Fruit fly (Drosophila melanogaster) whole organism, embryonic: Measurements from ENCODE around the gene CG9691.

Experiments used
- CG10274 ChIP-seq: fragments of 200-800 bp; sonication (Bioruptor generic); optimal IDR thresholded peaks from 3 replicates; lab custom pipeline; 2017; ENCODE audit warnings: missing biosample characterization, mild to moderate bottlenecking, missing genetic modification characterization
- CG13287 ChIP-seq: fragments of 200-800 bp; sonication (Bioruptor generic); IDR thresholded peaks from 2 replicates; pipeline ENCODE4 v1.3.6; 2022; ENCODE audit warnings: missing biosample characterization, missing genetic modification characterization; ENCODE audit not compliant: partially characterized antibody
- CG13894 ChIP-seq: fragments of 200-800 bp; sonication (Bioruptor generic); optimal IDR thresholded peaks from 3 replicates; lab custom pipeline; 2018; ENCODE audit warnings: missing biosample characterization, mild to moderate bottlenecking, missing genetic modification characterization, moderate library complexity
- CG14667 ChIP-seq: fragments of 200-800 bp; sonication (Bioruptor generic); IDR thresholded peaks from 2 replicates; pipeline ENCODE4 v1.3.6; 2022; ENCODE audit warnings: missing biosample characterization, missing genetic modification characterization
- CG15073 ChIP-seq: fragments of 200-800 bp; sonication (Bioruptor generic); optimal IDR thresholded peaks from 2 replicates; lab custom pipeline; 2016; ENCODE audit warnings: missing biosample characterization, missing genetic modification characterization
- CG1529 ChIP-seq: fragments of 200-800 bp; sonication (Bioruptor generic); optimal IDR thresholded peaks from 3 replicates; lab custom pipeline; 2018; ENCODE audit warnings: missing biosample characterization, missing genetic modification characterization
- CG17186 ChIP-seq: fragments of 200-800 bp; sonication (Bioruptor generic); optimal IDR thresholded peaks from 3 replicates; lab custom pipeline; 2017; ENCODE audit warnings: missing biosample characterization, missing genetic modification reagents, missing genetic modification characterization
- CG18011 ChIP-seq: fragments of 200-800 bp; sonication (Bioruptor generic); optimal IDR thresholded peaks from 2 replicates; lab custom pipeline; 2017; ENCODE audit warnings: missing biosample characterization, missing genetic modification characterization, mild to moderate bottlenecking, moderate library complexity, missing genotype
- CG31388 ChIP-seq: fragments of 200-800 bp; sonication (Bioruptor generic); optimal IDR thresholded peaks from 2 replicates; lab custom pipeline; 2016; ENCODE audit warnings: missing biosample characterization, missing genetic modification characterization
- CG3281 ChIP-seq: fragments of 200-800 bp; sonication (Bioruptor generic); optimal IDR thresholded peaks from 3 replicates; lab custom pipeline; 2017; ENCODE audit warnings: missing biosample characterization, mild to moderate bottlenecking, missing genetic modification characterization
- CG4282 ChIP-seq: fragments of 200-800 bp; sonication (Bioruptor generic); optimal IDR thresholded peaks from 2 replicates; lab custom pipeline; 2016; ENCODE audit warnings: missing biosample characterization, missing genetic modification characterization
- CG4404 ChIP-seq: fragments of 200-800 bp; sonication (Bioruptor generic); IDR thresholded peaks from 2 replicates; pipeline ENCODE4 v1.3.6; 2022; ENCODE audit warnings: missing biosample characterization, missing genetic modification characterization
- CG6765 ChIP-seq: fragments of 200-800 bp; sonication (Bioruptor generic); optimal IDR thresholded peaks from 3 replicates; lab custom pipeline; 2017; ENCODE audit warnings: missing biosample characterization, mild to moderate bottlenecking, missing genetic modification characterization
- CG7839 ChIP-seq: fragments of 200-800 bp; sonication (Bioruptor generic); optimal IDR thresholded peaks from 3 replicates; lab custom pipeline; 2018; ENCODE audit warnings: missing biosample characterization, mild to moderate bottlenecking, missing genetic modification characterization, moderate library complexity
- CG8924 ChIP-seq: fragments of 200-800 bp; optimal IDR thresholded peaks from 3 replicates; lab custom pipeline; 2019; ENCODE audit warnings: missing biosample characterization, mild to moderate bottlenecking, missing genetic modification characterization, moderate library complexity
- CG9609 ChIP-seq: fragments of 200-800 bp; sonication (Bioruptor generic); optimal IDR thresholded peaks from 3 replicates; lab custom pipeline; 2016; ENCODE audit warnings: missing biosample characterization, missing genetic modification characterization
- CHES-1-like ChIP-seq: fragments of 200-800 bp; sonication (Bioruptor generic); optimal IDR thresholded peaks from 2 replicates; lab custom pipeline; 2016; ENCODE audit warnings: missing biosample characterization, missing genetic modification characterization
- D ChIP-seq, 2 experiments: fragments of 200-800 bp in 1 of 2; fragments of >200 bp in 1 of 2; sonication (Bioruptor generic) in 1 of 2; optimal IDR thresholded peaks; 2 replicates in 1 of 2; 3 replicates in 1 of 2; lab custom pipeline; 2017; ENCODE audit warnings: mild to moderate bottlenecking in 1 of 2, missing biosample characterization in 1 of 2, missing genetic modification characterization in 1 of 2, missing genetic modification reagents in 1 of 2
- Dfd ChIP-seq, 2 experiments: fragments of >200 bp; optimal IDR thresholded peaks; 2 replicates each; lab custom pipeline; 2017; ENCODE audit warnings: missing biosample characterization in 2 of 2, missing genetic modification characterization in 2 of 2
- Doc2 ChIP-seq: fragments of 200-800 bp; sonication (Bioruptor generic); IDR thresholded peaks from 2 replicates; pipeline ENCODE4 v1.3.6; 2022; ENCODE audit warnings: missing biosample characterization, missing genetic modification characterization
- Drgx ChIP-seq: fragments of 200-800 bp; sonication (Bioruptor generic); IDR thresholded peaks from 2 replicates; pipeline ENCODE4 v1.3.6; 2022; ENCODE audit warnings: missing biosample characterization, missing genetic modification characterization
- Hey ChIP-seq: fragments of 200-800 bp; sonication (Bioruptor generic); optimal IDR thresholded peaks from 3 replicates; lab custom pipeline; 2018; ENCODE audit warnings: missing biosample characterization, mild to moderate bottlenecking, missing genetic modification characterization
- Hr39 ChIP-seq: fragments of >200 bp; optimal IDR thresholded peaks from 2 replicates; lab custom pipeline; 2017
- Max ChIP-seq: fragments of 200-800 bp; sonication (Bioruptor generic); optimal IDR thresholded peaks from 2 replicates; lab custom pipeline; 2016; ENCODE audit warnings: missing biosample characterization, mild to moderate bottlenecking, missing genetic modification characterization
- NK7.1 ChIP-seq: fragments of 200-800 bp; sonication (Bioruptor generic); optimal IDR thresholded peaks from 3 replicates; lab custom pipeline; 2016; ENCODE audit warnings: missing biosample characterization, missing genetic modification characterization
- Nf-YC ChIP-seq: fragments of 200-800 bp; optimal IDR thresholded peaks from 3 replicates; lab custom pipeline; 2019; ENCODE audit warnings: missing biosample characterization, mild to moderate bottlenecking, missing genetic modification characterization, moderate library complexity
- NfI ChIP-seq: fragments of 200-800 bp; sonication (Bioruptor generic); optimal IDR thresholded peaks from 3 replicates; lab custom pipeline; 2018; ENCODE audit warnings: missing biosample characterization, mild to moderate bottlenecking, missing genetic modification characterization, moderate library complexity
- Rfx ChIP-seq: fragments of 200-800 bp; sonication (Bioruptor generic); IDR thresholded peaks from 2 replicates; pipeline ENCODE4 v1.3.6; 2022; ENCODE audit warnings: missing biosample characterization, missing genetic modification characterization
- TFAM ChIP-seq: fragments of 200-800 bp; sonication (Bioruptor generic); optimal IDR thresholded peaks from 2 replicates; lab custom pipeline; 2017; ENCODE audit warnings: missing biosample characterization, missing genetic modification characterization, inconsistent platforms
- YL-1 ChIP-seq: fragments of 200-800 bp; sonication (Bioruptor generic); optimal IDR thresholded peaks from 3 replicates; lab custom pipeline; 2017; ENCODE audit warnings: missing biosample characterization, mild to moderate bottlenecking, missing genetic modification characterization
- ac ChIP-seq: fragments of 200-800 bp; sonication (Bioruptor generic); optimal IDR thresholded peaks from 3 replicates; lab custom pipeline; 2017; ENCODE audit warnings: missing biosample characterization, mild to moderate bottlenecking, missing genetic modification characterization
- aop ChIP-seq: fragments of 200-800 bp; sonication (Bioruptor generic); IDR thresholded peaks from 2 replicates; pipeline ENCODE4 v1.3.6; 2022; ENCODE audit warnings: missing biosample characterization, missing genetic modification characterization
- bbx ChIP-seq: fragments of 200-800 bp; sonication (Bioruptor generic); IDR thresholded peaks from 2 replicates; pipeline ENCODE4 v1.3.6; 2022; ENCODE audit warnings: missing biosample characterization, missing genetic modification characterization; ENCODE audit not compliant: partially characterized antibody
- danr ChIP-seq: fragments of 200-800 bp; sonication (Bioruptor generic); IDR thresholded peaks from 2 replicates; pipeline ENCODE4 v1.3.6; 2022; ENCODE audit warnings: missing biosample characterization, missing genetic modification characterization
- exex ChIP-seq: fragments of 200-800 bp; sonication (Bioruptor generic); optimal IDR thresholded peaks from 4 replicates; lab custom pipeline; 2018; ENCODE audit warnings: missing biosample characterization, mild to moderate bottlenecking, missing genetic modification characterization, moderate library complexity
- gem ChIP-seq: fragments of 200-800 bp; sonication (Bioruptor generic); optimal IDR thresholded peaks from 2 replicates; lab custom pipeline; 2019; ENCODE audit warnings: missing biosample characterization, mild to moderate bottlenecking, missing genetic modification characterization, moderate library complexity
- gsb ChIP-seq: fragments of 200-800 bp; sonication (Bioruptor generic); IDR thresholded peaks from 2 replicates; pipeline ENCODE4 v1.3.6; 2022; ENCODE audit warnings: missing biosample characterization, missing genetic modification characterization
- gsb-n ChIP-seq: fragments of 200-800 bp; sonication (Bioruptor generic); optimal IDR thresholded peaks from 3 replicates; lab custom pipeline; 2018; ENCODE audit warnings: missing biosample characterization, mild to moderate bottlenecking, missing genetic modification characterization
- ham ChIP-seq: fragments of 200-800 bp; sonication (Bioruptor generic); IDR thresholded peaks from 2 replicates; pipeline ENCODE4 v1.3.6; 2022; ENCODE audit warnings: missing biosample characterization, missing genetic modification characterization
- hth ChIP-seq: fragments of >200 bp; optimal IDR thresholded peaks from 2 replicates; lab custom pipeline; 2017; ENCODE audit warnings: inconsistent platforms
- kah ChIP-seq: fragments of 200-800 bp; sonication (Bioruptor generic); optimal IDR thresholded peaks from 2 replicates; lab custom pipeline; 2018; ENCODE audit warnings: missing biosample characterization, mild to moderate bottlenecking, missing genetic modification characterization
- nom ChIP-seq: fragments of 200-800 bp; sonication (Bioruptor generic); optimal IDR thresholded peaks from 2 replicates; lab custom pipeline; 2017; ENCODE audit warnings: missing biosample characterization, missing genetic modification characterization, mild to moderate bottlenecking, moderate library complexity, missing genetic modification reagents
- pb ChIP-seq: fragments of 200-800 bp; sonication (Bioruptor generic); optimal IDR thresholded peaks from 3 replicates; lab custom pipeline; 2016; ENCODE audit warnings: missing biosample characterization, missing genetic modification characterization
- phol ChIP-seq: fragments of 200-800 bp; sonication (Bioruptor generic); optimal IDR thresholded peaks from 3 replicates; lab custom pipeline; 2018; ENCODE audit warnings: missing biosample characterization, mild to moderate bottlenecking, missing genetic modification characterization, moderate library complexity
- prd ChIP-seq, 3 experiments: fragments of >200 bp in 2 of 3; fragments of 200-800 bp in 1 of 3; sonication (Bioruptor generic) in 1 of 3; optimal IDR thresholded peaks in 2 of 3; IDR thresholded peaks in 1 of 3; 2 replicates in 2 of 3; 3 replicates in 1 of 3; pipeline versions ENCODE4 v1.3.6 to Lab custom; 2017 to 2022; ENCODE audit warnings: missing biosample characterization in 1 of 3, missing genetic modification characterization in 1 of 3
- ro ChIP-seq: fragments of 200-800 bp; sonication (Bioruptor generic); IDR thresholded peaks from 2 replicates; pipeline ENCODE4 v1.3.6; 2022; ENCODE audit warnings: missing biosample characterization, missing genetic modification characterization
- sna ChIP-seq: fragments of 200-800 bp; sonication (Bioruptor generic); IDR thresholded peaks from 2 replicates; pipeline ENCODE4 v1.3.6; 2022; ENCODE audit warnings: missing biosample characterization, missing genetic modification characterization; ENCODE audit not compliant: partially characterized antibody
- so ChIP-seq: fragments of 200-800 bp; sonication (Bioruptor generic); IDR thresholded peaks from 3 replicates; pipeline ENCODE4 v1.3.6; 2022; ENCODE audit warnings: missing biosample characterization, missing genetic modification characterization
- sob ChIP-seq: fragments of 200-800 bp; sonication (Bioruptor generic); IDR thresholded peaks from 2 replicates; pipeline ENCODE4 v1.3.6; 2022; ENCODE audit warnings: missing biosample characterization, missing genetic modification characterization
- stwl ChIP-seq: fragments of 200-800 bp; sonication (Bioruptor generic); optimal IDR thresholded peaks from 3 replicates; lab custom pipeline; 2018; ENCODE audit warnings: missing biosample characterization, mild to moderate bottlenecking, missing genetic modification characterization, moderate library complexity
- vvl ChIP-seq: fragments of 200-800 bp; sonication (Bioruptor generic); IDR thresholded peaks from 2 replicates; pipeline ENCODE4 v1.3.6; 2022; ENCODE audit warnings: missing biosample characterization, missing genetic modification characterization

CG9691 gene

DNA sequence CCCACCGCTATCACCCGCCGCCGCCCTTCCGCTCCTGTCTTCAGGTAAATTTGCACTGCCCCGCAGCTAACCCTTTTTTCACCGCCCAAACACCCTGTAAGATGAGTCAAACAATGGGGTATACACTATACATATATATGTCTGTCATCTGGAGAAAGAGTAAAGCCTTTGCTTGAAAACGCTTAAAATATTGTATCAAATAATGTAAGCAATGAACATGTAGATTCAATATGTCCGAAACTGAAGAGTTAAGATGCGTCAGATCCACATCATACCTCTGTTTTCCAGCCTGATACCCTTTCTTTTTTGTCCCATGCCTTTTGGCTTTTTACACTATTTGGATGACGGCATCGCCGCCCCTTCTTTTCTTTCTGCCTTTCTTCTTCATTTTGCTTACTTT is 8.6 kb downstream of the CG9691 start (continued):
- TF ChIP-seq aop (GFP tag; lab: Robert Waterston, UW), result no peak
- no peak for TF ChIP-seq ham (GFP tag; lab: Robert Waterston, UW)
- no peak for TF ChIP-seq CG13894 (tag; lab: Kevin White, UChicago)
- TF ChIP-seq CG31388 (GFP tag; lab: Kevin White, UChicago), result no peak
- TF ChIP-seq ro (GFP tag; lab: Robert Waterston, UW), result no peak
- TF ChIP-seq prd (optimal IDR thresholded peaks at IDR 0.05; lab: Kevin White, UChicago), result no peak
- peak; percentile 63; the same call in 2 of the 3 replicates for TF ChIP-seq prd (GFP tag; IDR thresholded peaks at IDR 0.05; lab: Robert Waterston, UW)
- no peak for TF ChIP-seq CG6765 (GFP tag; lab: Kevin White, UChicago)
- peak; percentile 46 for TF ChIP-seq CG7839 (tag; lab: Kevin White, UChicago)
- no peak for TF ChIP-seq CG8924 (tag; lab: Kevin White, UChicago)
- TF ChIP-seq D (optimal IDR thresholded peaks at IDR 0.05; lab: Kevin White, UChicago), result no peak
- TF ChIP-seq D (GFP tag; optimal IDR thresholded peaks at IDR 0.05; lab: Kevin White, UChicago), result no peak
- TF ChIP-seq ac (GFP tag; lab: Kevin White, UChicago), result no peak
- no peak for TF ChIP-seq hth (lab: Kevin White, UChicago)
- peak; percentile 60; the same call in 1 of the 2 replicates for TF ChIP-seq vvl (GFP tag; lab: Robert Waterston, UW)
- TF ChIP-seq NK7.1, result no peak
- TF ChIP-seq YL-1 (GFP tag; lab: Kevin White, UChicago), result no peak
- 0 out of 2 replicates have a peak, but pooled peaks have one; percentile 14 for TF ChIP-seq CG4404
- no peak for TF ChIP-seq Max
- TF ChIP-seq Hey (tag; lab: Kevin White, UChicago), result no peak
- TF ChIP-seq TFAM (GFP tag; lab: Kevin White, UChicago), result no peak
- TF ChIP-seq NfI, result peak; percentile 43
- no peak for TF ChIP-seq Hr39 (lab: Kevin White, UChicago)
- TF ChIP-seq nom, result no peak
- peak; percentile 49 for TF ChIP-seq gem (tag; lab: Kevin White, UChicago)
- TF ChIP-seq exex, result no peak
- TF ChIP-seq so (GFP tag; lab: Robert Waterston, UW), result 0 out of 3 replicates have a peak, but pooled peaks have one; percentile 19
- no peak for TF ChIP-seq pb
- TF ChIP-seq kah (GFP tag; lab: Kevin White, UChicago), result no peak
- TF ChIP-seq CG14667 (GFP tag; lab: Robert Waterston, UW), result 0 out of 2 replicates have a peak, but pooled peaks have one; percentile 19
- TF ChIP-seq bbx (GFP tag; lab: Robert Waterston, UW), result no peak
- peak; percentile 55 for TF ChIP-seq sob (GFP tag; lab: Robert Waterston, UW)
- TF ChIP-seq CG15073, result no peak
- TF ChIP-seq CG1529 (GFP tag; lab: Kevin White, UChicago), result no peak
- TF ChIP-seq gsb (GFP tag; lab: Robert Waterston, UW), result no peak
- TF ChIP-seq Drgx, result 0 out of 2 replicates have a peak, but pooled peaks have one; percentile 28
- no peak for TF ChIP-seq CG3281
- no peak for TF ChIP-seq Nf-YC (tag; lab: Kevin White, UChicago)
- TF ChIP-seq Doc2, result no peak
- no peak for TF ChIP-seq CG18011 (GFP tag; lab: Kevin White, UChicago)
- peak; percentile 51; the same call in 1 of the 2 replicates for TF ChIP-seq Rfx
- no peak for TF ChIP-seq stwl (tag; lab: Kevin White, UChicago)
- no peak for TF ChIP-seq CG13287 (GFP tag; lab: Robert Waterston, UW)
- no peak for TF ChIP-seq sna
- no peak for TF ChIP-seq CG10274 (GFP tag; lab: Kevin White, UChicago)
- TF ChIP-seq Dfd (GFP tag; optimal IDR thresholded peaks at IDR 0.05; lab: Kevin White, UChicago), result no peak
- peak; percentile 1 for TF ChIP-seq CG9609 (GFP tag; lab: Kevin White, UChicago)
- no peak for TF ChIP-seq CG4282 (GFP tag; lab: Kevin White, UChicago)
- no peak for TF ChIP-seq CG17186
- TF ChIP-seq danr (GFP tag; lab: Robert Waterston, UW), result peak; percentile 10; the same call in 1 of the 2 replicates
- peak; percentile 20 for TF ChIP-seq phol (tag; lab: Kevin White, UChicago)
- TF ChIP-seq CHES-1-like (GFP tag; lab: Kevin White, UChicago), result no peak
- no peak for TF ChIP-seq gsb-n
